Fruit fly (Drosophila melanogaster) whole organism, prepupa: ENCODE measurements around the gene CG12236.

Experiments used
- Blimp-1 ChIP-seq: fragments of 200-800 bp; sonication (Bioruptor generic); optimal IDR thresholded peaks from 3 replicates; lab custom pipeline; 2017; ENCODE audit warnings: missing biosample characterization, missing genetic modification characterization, mild to moderate bottlenecking, moderate library complexity, missing genetic modification reagents
- CG10669 ChIP-seq: fragments of 200-800 bp; sonication (Bioruptor generic); optimal IDR thresholded peaks from 3 replicates; lab custom pipeline; 2018; ENCODE audit warnings: missing biosample characterization, mild to moderate bottlenecking, missing genetic modification characterization, moderate library complexity
- CG11762 ChIP-seq: fragments of 200-800 bp; sonication (Bioruptor generic); optimal IDR thresholded peaks from 3 replicates; lab custom pipeline; 2016; ENCODE audit warnings: missing biosample characterization, missing genetic modification characterization; ENCODE audit not compliant: insufficient read depth
- CG15336 ChIP-seq: fragments of 200-800 bp; sonication (Bioruptor generic); IDR thresholded peaks from 2 replicates; pipeline ENCODE4 v1.3.6; 2022; ENCODE audit warnings: missing biosample characterization, missing genetic modification characterization
- CG31627 ChIP-seq: fragments of 200-800 bp; sonication (Bioruptor generic); optimal IDR thresholded peaks from 3 replicates; lab custom pipeline; 2016; ENCODE audit warnings: missing biosample characterization, missing genetic modification characterization
- Hr4 ChIP-seq: fragments of 200-800 bp; sonication (Bioruptor generic); optimal IDR thresholded peaks from 3 replicates; lab custom pipeline; 2016; ENCODE audit warnings: missing biosample characterization, missing genetic modification characterization
- Sox14 ChIP-seq: fragments of 200-800 bp; sonication (Bioruptor generic); optimal IDR thresholded peaks from 3 replicates; lab custom pipeline; 2016; ENCODE audit warnings: missing biosample characterization, missing genetic modification characterization
- achi ChIP-seq: fragments of 200-800 bp; sonication (Bioruptor generic); optimal IDR thresholded peaks from 3 replicates; lab custom pipeline; 2016; ENCODE audit warnings: missing biosample characterization, missing genetic modification characterization
- cyc ChIP-seq: fragments of 200-800 bp; sonication (Bioruptor generic); optimal IDR thresholded peaks from 3 replicates; lab custom pipeline; 2016; ENCODE audit warnings: missing biosample characterization, missing genetic modification characterization
- dac ChIP-seq: fragments of 200-800 bp; sonication (Bioruptor generic); optimal IDR thresholded peaks from 2 replicates; lab custom pipeline; 2017; ENCODE audit warnings: missing biosample characterization, mild to moderate bottlenecking, missing genetic modification characterization
- eg ChIP-seq: fragments of 200-800 bp; sonication (Bioruptor generic); IDR thresholded peaks from 3 replicates; pipeline ENCODE4 v1.3.6; 2022; ENCODE audit warnings: missing biosample characterization, missing genetic modification characterization
- fd59A ChIP-seq: fragments of 200-800 bp; sonication (Bioruptor generic); optimal IDR thresholded peaks from 2 replicates; lab custom pipeline; 2017; ENCODE audit warnings: missing biosample characterization, mild to moderate bottlenecking, missing genetic modification characterization, missing genetic modification reagents
- pdm3 ChIP-seq: fragments of 200-800 bp; sonication (Bioruptor generic); optimal IDR thresholded peaks from 3 replicates; lab custom pipeline; 2016; ENCODE audit warnings: missing biosample characterization, missing genetic modification characterization

DNA sequence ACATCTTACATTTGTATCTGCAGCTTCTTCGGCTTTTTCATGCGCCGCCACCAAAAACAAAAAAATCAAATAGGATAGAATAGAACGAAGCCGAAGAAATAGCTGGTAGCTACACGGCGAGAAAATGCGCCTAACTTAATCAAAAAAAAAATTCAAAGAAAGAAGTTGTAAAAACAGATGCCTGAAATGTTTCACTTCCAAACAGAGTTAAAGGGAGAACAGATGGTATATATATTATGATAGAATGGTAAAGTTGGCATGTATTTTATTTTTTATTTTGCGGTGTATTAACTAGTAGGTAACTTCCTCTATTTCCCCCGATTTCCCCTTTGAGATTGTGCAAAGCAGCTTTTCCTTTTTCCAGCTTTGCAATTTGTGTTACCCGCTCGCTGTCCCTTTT is 16.4 kb downstream of the CG12236 start:
- TF ChIP-seq eg (GFP tag; lab: Robert Waterston, UW) (peak; percentile 65), CG11762 (GFP tag; lab: Kevin White, UChicago) (peak; percentile 45), cyc (GFP tag; lab: Kevin White, UChicago) (no peak), CG31627 (no peak), pdm3 (peak; percentile 53), dac (GFP tag; lab: Kevin White, UChicago) (no peak), achi (GFP tag; lab: Kevin White, UChicago) (peak; percentile 65), Blimp-1 (no peak), fd59A (no peak), Sox14 (peak; percentile 63), CG10669 (GFP tag; lab: Kevin White, UChicago) (no peak), CG15336 (GFP tag; lab: Robert Waterston, UW) (peak; percentile 72), Hr4 (no peak)
